Worm (Caenorhabditis elegans) whole organism, mixed stage, embryonic: ENCODE measurements around the gene F56C9.10.

ENCODE experiments used
- M03D4.4 ChIP-seq: sonication (generic microtip); optimal IDR thresholded peaks from 2 replicates; lab custom pipeline; 2017; ENCODE audit warnings: mild to moderate bottlenecking, missing genetic modification characterization, missing compliant biosample characterization
- ces-1 ChIP-seq: fragments of 150-350 bp; optimal IDR thresholded peaks from 2 replicates; lab custom pipeline; 2014; ENCODE audit warnings: missing biosample characterization, missing genetic modification reagents, missing genetic modification characterization
- elt-3 ChIP-seq: fragments of 150-350 bp; optimal IDR thresholded peaks from 2 replicates; lab custom pipeline; 2014; ENCODE audit warnings: missing biosample characterization, missing genetic modification characterization
- lsy-2 ChIP-seq: fragments of 150-350 bp; optimal IDR thresholded peaks from 2 replicates; lab custom pipeline; 2014; ENCODE audit warnings: missing biosample characterization, missing genetic modification characterization
- mab-5 ChIP-seq: fragments of 150-350 bp; optimal IDR thresholded peaks from 2 replicates; lab custom pipeline; 2014; ENCODE audit warnings: missing biosample characterization, missing genetic modification characterization
- nhr-12 ChIP-seq: fragments of 150-350 bp; optimal IDR thresholded peaks from 2 replicates; lab custom pipeline; 2014; ENCODE audit warnings: missing biosample characterization, missing genetic modification characterization
- nhr-2 ChIP-seq: fragments of 150-350 bp; optimal IDR thresholded peaks from 2 replicates; lab custom pipeline; 2014; ENCODE audit warnings: missing biosample characterization, missing genetic modification characterization
- nhr-28 ChIP-seq: fragments of 150-350 bp; optimal IDR thresholded peaks from 2 replicates; lab custom pipeline; 2014; ENCODE audit warnings: missing biosample characterization, missing genetic modification characterization
- nhr-76 ChIP-seq: sonication (generic microtip); optimal IDR thresholded peaks from 2 replicates; lab custom pipeline; 2017; ENCODE audit warnings: missing biosample characterization, missing genetic modification characterization
- pha-4 ChIP-seq: fragments of 150-350 bp; optimal IDR thresholded peaks from 2 replicates; lab custom pipeline; 2018; ENCODE audit warnings: missing biosample characterization, missing genetic modification reagents, missing genetic modification characterization
- snpc-4 ChIP-seq: fragments of 150-350 bp; optimal IDR thresholded peaks from 2 replicates; lab custom pipeline; 2014; ENCODE audit warnings: missing biosample characterization, missing genetic modification characterization
- unc-62 ChIP-seq: fragments of 150-350 bp; optimal IDR thresholded peaks from 2 replicates; lab custom pipeline; 2014; ENCODE audit warnings: missing biosample characterization, missing genetic modification reagents, missing genetic modification characterization
- ztf-11 ChIP-seq: fragments of 150-350 bp; optimal IDR thresholded peaks from 2 replicates; lab custom pipeline; 2014; ENCODE audit warnings: missing biosample characterization, missing genetic modification characterization

ce11 chrIII:7380120-7380519 lies 45.0 kb upstream of the F56C9.10 start:
- TF ChIP-seq unc-62 (GFP tag; lab: Kevin White, UChicago) (no peak), nhr-76 (tag; lab: Kevin White, UChicago) (no peak), lsy-2 (tag; lab: Kevin White, UChicago) (no peak), ces-1 (GFP tag; lab: Kevin White, UChicago) (no peak), pha-4 (tag; lab: Kevin White, UChicago) (no peak), nhr-12 (tag; lab: Kevin White, UChicago) (no peak), elt-3 (tag; lab: Kevin White, UChicago) (no peak), snpc-4 (tag; lab: Kevin White, UChicago) (no peak), ztf-11 (tag; lab: Kevin White, UChicago) (no peak), M03D4.4 (tag; lab: Kevin White, UChicago) (no peak), nhr-2 (tag; lab: Kevin White, UChicago) (no peak), nhr-28 (tag; lab: Kevin White, UChicago) (no peak), mab-5 (tag; lab: Kevin White, UChicago) (no peak)
